Worm (Caenorhabditis elegans): ENCODE data around the gene F19G12.9.
"Not testable (repeated sequence)": the region's sequence is repeated elsewhere in the genome, so short reads cannot be mapped to it uniquely, and the experiment has no call there.

Gene F19G12.9

ce11 chrX:1416776-1417354 is 2.1 kb upstream of the F19G12.9 start, which contains the start of the genes F19G12.4 and F19G12.8:
Gene F19G12.4 (plus strand): TSS chrX:1417304.
Gene F19G12.8 (plus strand): TSS chrX:1417320.
- peak; percentile 20 for TF ChIP-seq nhr-85 (tag)
- no peak for TF ChIP-seq ceh-88 (GFP tag; IDR thresholded peaks at IDR 0.05)
- peak in 1 of 2 experiments; percentile 1 for TF ChIP-seq lin-35 (GFP tag; optimal IDR thresholded peaks at IDR 0.05)
- TF ChIP-seq fkh-10 (GFP tag; optimal IDR thresholded peaks at IDR 0.05), result no peak
- no peak for TF ChIP-seq aha-1 (tag; optimal IDR thresholded peaks at IDR 0.05)
- TF ChIP-seq unc-30 (tag; optimal IDR thresholded peaks at IDR 0.05), result no peak
- no peak for TF ChIP-seq unc-86 (tag; optimal IDR thresholded peaks at IDR 0.05)
- TF ChIP-seq efl-3 (GFP tag; optimal IDR thresholded peaks at IDR 0.05), result no peak
- TF ChIP-seq lir-3 (tag; optimal IDR thresholded peaks at IDR 0.05; ENCODE audit: poor library complexity), result no peak
- no peak for TF ChIP-seq xbp-1 (tag; optimal IDR thresholded peaks at IDR 0.05)
- TF ChIP-seq lin-14 (GFP tag; optimal IDR thresholded peaks at IDR 0.05), result no peak
- TF ChIP-seq vab-15 (tag; optimal IDR thresholded peaks at IDR 0.05), result no peak
- TF ChIP-seq mdl-1 (tag; optimal IDR thresholded peaks at IDR 0.05), result no peak
- no peak for TF ChIP-seq hlh-4 (tag; optimal IDR thresholded peaks at IDR 0.05)
- no peak for TF ChIP-seq egl-27 (tag; optimal IDR thresholded peaks at IDR 0.05)
- TF ChIP-seq ceh-8 (GFP tag; optimal IDR thresholded peaks at IDR 0.05), result no peak
- peak; percentile 12 for TF ChIP-seq elt-2 (tag; optimal IDR thresholded peaks at IDR 0.05)
- TF ChIP-seq zip-4 (GFP tag; optimal IDR thresholded peaks at IDR 0.05), result no peak
- TF ChIP-seq efl-1 (optimal IDR thresholded peaks at IDR 0.05), result no peak
- no peak for TF ChIP-seq efl-1 (GFP tag; optimal IDR thresholded peaks at IDR 0.05 in 1 of 2)

- TF ChIP-seq ceh-90 (tag; optimal IDR thresholded peaks at IDR 0.05) (no peak), skn-1 (tag; optimal IDR thresholded peaks at IDR 0.05) (peak; percentile 100), nhr-28 (tag; optimal IDR thresholded peaks at IDR 0.05) (no peak), elt-3 (tag; optimal IDR thresholded peaks at IDR 0.05) (peak in 1 of 6 experiments; percentile 30)
Observed at ce11 chrX:1420524-1420923, 1.5 kb downstream of the F19G12.9 start.

ce11 chrX:1424509-1424908 is 5.5 kb downstream of the F19G12.9 start, which contains the start of gene F19G12.3:
Gene F19G12.3 (plus strand): TSS chrX:1424809.
- TF ChIP-seq nhr-90 (tag; optimal IDR thresholded peaks at IDR 0.05; ENCODE audit: poor library complexity) (no peak), skn-1 (tag; optimal IDR thresholded peaks at IDR 0.05) (peak; percentile 42), fkh-8 (tag; optimal IDR thresholded peaks at IDR 0.05) (peak; percentile 7)

- TF ChIP-seq pag-3 (tag; optimal IDR thresholded peaks at IDR 0.05; ENCODE audit: borderline replicate concordance, insufficient read depth) (no peak), lin-35 (GFP tag; optimal IDR thresholded peaks at IDR 0.05) (no peak)
Observed at ce11 chrX:1426425-1426824, 7.4 kb downstream of the F19G12.9 start, which contains the start of gene F19G12.11. Gene F19G12.11 (minus strand): TSS chrX:1426525.

ce11 chrX:1430707-1431106 is 11.7 kb downstream of the F19G12.9 start, which contains the start of gene F19G12.1:
Gene F19G12.1 (plus strand): TSS chrX:1431007.
- not testable (repeated sequence) for TF ChIP-seq rnt-1, egl-13, zag-1 (tag; optimal IDR thresholded peaks at IDR 0.05)

- no peak for TF ChIP-seq ets-5 (GFP tag; IDR thresholded peaks at IDR 0.05)
- no peak; the same call in 1 of the 2 replicates for TF ChIP-seq nhr-19 (GFP tag; conservative IDR thresholded peaks at IDR 0.05)
- no peak for TF ChIP-seq mdl-1 (tag; optimal IDR thresholded peaks at IDR 0.05)
- TF ChIP-seq ztf-11 (tag; optimal IDR thresholded peaks at IDR 0.05), result no peak
- TF ChIP-seq ceh-82 (tag; optimal IDR thresholded peaks at IDR 0.05), result peak; percentile 10 to 57 (median 21)
- TF ChIP-seq unc-30 (tag; optimal IDR thresholded peaks at IDR 0.05), result no peak
- TF ChIP-seq pax-3 (tag; optimal IDR thresholded peaks at IDR 0.05), result no peak
- no peak for TF ChIP-seq zip-4 (GFP tag; optimal IDR thresholded peaks at IDR 0.05)
- no peak for TF ChIP-seq C16A3.4 (tag; optimal IDR thresholded peaks at IDR 0.05)
- no peak for TF ChIP-seq blmp-1 (tag; optimal IDR thresholded peaks at IDR 0.05)
- no peak for TF ChIP-seq nhr-20 (tag; optimal IDR thresholded peaks at IDR 0.05)
- TF ChIP-seq lin-39 (tag; optimal IDR thresholded peaks at IDR 0.05), result no peak
- no peak for TF ChIP-seq elt-2 (tag; optimal IDR thresholded peaks at IDR 0.05)
- TF ChIP-seq fkh-8 (tag; optimal IDR thresholded peaks at IDR 0.05), result peak; percentile 43
- no peak for TF ChIP-seq egl-27 (tag; optimal IDR thresholded peaks at IDR 0.05)
- no peak for TF ChIP-seq C34B4.2 (tag; optimal IDR thresholded peaks at IDR 0.05)
- no peak for TF ChIP-seq lin-13 (GFP tag; optimal IDR thresholded peaks at IDR 0.05)
- TF ChIP-seq lsy-2 (tag; optimal IDR thresholded peaks at IDR 0.05), result no peak
Observed at ce11 chrX:1437097-1437496, 18.1 kb downstream of the F19G12.9 start.

All from whole organism, L1 larva.